Comparison of ENCODE assay signal across 5 fruit fly cellular contexts in genomic region chrX:6035359-6035758, dm6.
TF ChIP-seq lines count a peak whose summit lies in the region.

No protein-coding gene starts in this region.

- peak; percentile 32 to 72 for TF ChIP-seq CTCF in S2 (optimal IDR thresholded peaks at IDR 0.05; lab: Kevin White, UChicago)
- TF ChIP-seq CTCF in whole organism, embryonic (GFP tag; optimal IDR thresholded peaks at IDR 0.05; lab: Kevin White, UChicago), result peak; percentile 81

TF ChIP-seq in whole organism, embryonic, 481 proteins besides CTCF, POLR2A, EP300 and RAD21 (continues in another document):
- peak; percentile 32 for TF ChIP-seq CG11504 (tag; optimal IDR thresholded peaks at IDR 0.05; lab: Kevin White, UChicago)
- TF ChIP-seq sens (GFP tag; lab: Kevin White, UChicago), result peak; percentile 77
- TF ChIP-seq pita (GFP tag; optimal IDR thresholded peaks at IDR 0.05; lab: Kevin White, UChicago), result peak; percentile 78
- TF ChIP-seq gsb (GFP tag; IDR thresholded peaks at IDR 0.05; lab: Robert Waterston, UW), result no peak
- TF ChIP-seq Med (GFP tag; lab: Kevin White, UChicago), result peak; percentile 9
- peak; percentile 77 for TF ChIP-seq CG2199 (GFP tag; IDR thresholded peaks at IDR 0.05; lab: Robert Waterston, UW)
- peak; percentile 2 for TF ChIP-seq CG2202 (tag; optimal IDR thresholded peaks at IDR 0.05; lab: Kevin White, UChicago)
- TF ChIP-seq CG15601 (tag; optimal IDR thresholded peaks at IDR 0.05; lab: Kevin White, UChicago), result peak; percentile 77
- no peak for TF ChIP-seq ro (GFP tag; IDR thresholded peaks at IDR 0.05; lab: Robert Waterston, UW)
- TF ChIP-seq Bgb (GFP tag; IDR thresholded peaks at IDR 0.05; lab: Robert Waterston, UW; ENCODE audit: partially characterized antibody), result peak; percentile 55; the same call in 1 of the 2 replicates
- 0 out of 2 replicates have a peak, but pooled peaks have one; percentile 13 for TF ChIP-seq vvl (GFP tag; IDR thresholded peaks at IDR 0.05; lab: Robert Waterston, UW)
- TF ChIP-seq CG4707 (GFP tag; optimal IDR thresholded peaks at IDR 0.05; lab: Kevin White, UChicago), result peak; percentile 38
- TF ChIP-seq CG8281 (tag; optimal IDR thresholded peaks at IDR 0.05; lab: Kevin White, UChicago), result peak; percentile 46
- 0 out of 3 replicates have a peak, but pooled peaks have one; percentile 29 for TF ChIP-seq CG6791 (GFP tag; IDR thresholded peaks at IDR 0.05; lab: Robert Waterston, UW; ENCODE audit: partially characterized antibody)
- 0 out of 2 replicates have a peak, but pooled peaks have one; percentile 9 for TF ChIP-seq CG42726 (GFP tag; IDR thresholded peaks at IDR 0.05; lab: Robert Waterston, UW; ENCODE audit: partially characterized antibody)
- no peak for TF ChIP-seq CG14965 (GFP tag; optimal IDR thresholded peaks at IDR 0.05; lab: Kevin White, UChicago; ENCODE audit: borderline replicate concordance)
- TF ChIP-seq CG1603 (tag; optimal IDR thresholded peaks at IDR 0.05; lab: Kevin White, UChicago), result peak; percentile 37
- TF ChIP-seq CG1832 (GFP tag; optimal IDR thresholded peaks at IDR 0.05; lab: Kevin White, UChicago), result no peak
- TF ChIP-seq CG30020 (tag; optimal IDR thresholded peaks at IDR 0.05; lab: Kevin White, UChicago), result no peak
- peak; percentile 6; the same call in 1 of the 2 replicates for TF ChIP-seq amos (GFP tag; IDR thresholded peaks at IDR 0.05; lab: Robert Waterston, UW; ENCODE audit: partially characterized antibody)

TF ChIP-seq in whole organism, prepupa, 60 proteins besides CTCF, POLR2A, EP300 and RAD21:
- TF ChIP-seq Eip78C (GFP tag; lab: Kevin White, UChicago) (peak; percentile 46), Blimp-1 (GFP tag; optimal IDR thresholded peaks at IDR 0.05; lab: Kevin White, UChicago) (no peak), Sox14 (GFP tag; optimal IDR thresholded peaks at IDR 0.05; lab: Kevin White, UChicago) (no peak), acj6 (GFP tag; optimal IDR thresholded peaks at IDR 0.05; lab: Kevin White, UChicago) (no peak), topi (GFP tag; optimal IDR thresholded peaks at IDR 0.05; lab: Kevin White, UChicago) (no peak), fd59A (GFP tag; optimal IDR thresholded peaks at IDR 0.05; lab: Kevin White, UChicago) (no peak)

TF ChIP-seq in whole organism, pupa, 21 proteins besides CTCF, POLR2A, EP300 and RAD21:
- 0 out of 3 replicates have a peak, but pooled peaks have one; percentile 31 for TF ChIP-seq CG4496 (GFP tag; IDR thresholded peaks at IDR 0.05; lab: Robert Waterston, UW)
- TF ChIP-seq Ets98B (GFP tag; IDR thresholded peaks at IDR 0.05; lab: Robert Waterston, UW), result no peak

TF ChIP-seq in whole organism, wandering third instar larva, 38 proteins besides CTCF, POLR2A, EP300 and RAD21:
- TF ChIP-seq Myc (optimal IDR thresholded peaks at IDR 0.05; lab: Kevin White, UChicago) (peak; percentile 83), Dfd (GFP tag; optimal IDR thresholded peaks at IDR 0.05; lab: Kevin White, UChicago) (no peak), Mio (GFP tag; optimal IDR thresholded peaks at IDR 0.05; lab: Kevin White, UChicago) (no peak), brk (GFP tag; optimal IDR thresholded peaks at IDR 0.05; lab: Kevin White, UChicago) (no peak), ey (GFP tag; optimal IDR thresholded peaks at IDR 0.05; lab: Kevin White, UChicago) (no peak), OdsH (GFP tag; optimal IDR thresholded peaks at IDR 0.05; lab: Kevin White, UChicago) (no peak), tai (GFP tag; optimal IDR thresholded peaks at IDR 0.05; lab: Kevin White, UChicago) (peak; percentile 26), Sp1 (GFP tag; optimal IDR thresholded peaks at IDR 0.05; lab: Kevin White, UChicago) (no peak)
